Worm (Caenorhabditis elegans): ENCODE results near the gene W05H9.2.

Gene W05H9.2

DNA sequence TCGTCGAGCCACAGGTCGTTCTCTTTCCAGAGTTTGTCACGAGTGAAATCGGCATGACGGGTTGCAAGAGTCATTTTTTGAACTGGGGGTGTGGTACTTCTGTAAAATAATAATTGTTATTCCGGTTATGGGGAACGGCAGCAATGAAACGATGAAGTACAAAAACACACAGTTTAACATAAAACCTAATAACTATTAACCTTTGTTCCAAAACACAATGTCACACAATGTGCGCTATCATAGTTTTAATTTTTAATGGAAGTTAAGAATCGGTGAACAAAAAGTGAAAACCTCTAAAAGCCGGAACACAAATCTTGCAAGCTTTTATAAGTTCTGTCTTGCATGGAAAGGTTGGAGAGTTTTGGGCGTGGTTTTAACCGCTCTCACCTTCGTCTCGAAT, 31.4 kb upstream of the W05H9.2 start, which contains the start of gene hsp-43:
Gene hsp-43 (minus strand): TSS at position 101 of the 400 bp plus-strand sequence.
- TF ChIP-seq atf-7 (tag; optimal IDR thresholded peaks at IDR 0.05) (no peak), lin-35 (GFP tag; optimal IDR thresholded peaks at IDR 0.05) (no peak), C17E4.6 (GFP tag; IDR thresholded peaks at IDR 0.05) (no peak), F52B5.7 (tag; optimal IDR thresholded peaks at IDR 0.05) (no peak), F57C9.4 (tag; optimal IDR thresholded peaks at IDR 0.05) (no peak), mel-28 (tag; optimal IDR thresholded peaks at IDR 0.05; ENCODE audit: borderline replicate concordance) (no peak), ama-1 (optimal IDR thresholded peaks at IDR 0.05) (no peak), ama-1 (GFP tag; optimal IDR thresholded peaks at IDR 0.05) (no peak), lsy-27 (tag; optimal IDR thresholded peaks at IDR 0.05; ENCODE audit: borderline replicate concordance, insufficient read depth) (no peak), F57A8.1 (GFP tag; optimal IDR thresholded peaks at IDR 0.05) (no peak), hmg-1.2 (GFP tag; IDR thresholded peaks at IDR 0.05) (no peak), ceh-58 (GFP tag; IDR thresholded peaks at IDR 0.05) (no peak), egrh-3 (GFP tag; IDR thresholded peaks at IDR 0.05) (no peak), sea-2 (GFP tag; IDR thresholded peaks at IDR 0.05) (no peak), hsf-1 (GFP tag; IDR thresholded peaks at IDR 0.05) (no peak), dpff-1 (tag; optimal IDR thresholded peaks at IDR 0.05) (no peak)

- TF ChIP-seq ztf-28 (GFP tag; IDR thresholded peaks at IDR 0.05): no peak
- no peak for TF ChIP-seq hrde-1 (tag; optimal IDR thresholded peaks at IDR 0.05; ENCODE audit: borderline replicate concordance)
- TF ChIP-seq egrh-3 (GFP tag; IDR thresholded peaks at IDR 0.05): no peak
- no peak for TF ChIP-seq aptf-2 (GFP tag; conservative IDR thresholded peaks at IDR 0.05)
- TF ChIP-seq atf-7 (tag; optimal IDR thresholded peaks at IDR 0.05): no peak
- no peak for TF ChIP-seq attf-3 (GFP tag; conservative IDR thresholded peaks at IDR 0.05)
- TF ChIP-seq sea-2 (GFP tag; IDR thresholded peaks at IDR 0.05): no peak
- no peak for TF ChIP-seq fkh-3 (tag; optimal IDR thresholded peaks at IDR 0.05)
- TF ChIP-seq snpc-1.3 (tag; optimal IDR thresholded peaks at IDR 0.05; ENCODE audit: insufficient read depth): no peak
- no peak for TF ChIP-seq sdz-38 (tag; optimal IDR thresholded peaks at IDR 0.05)
These were observed 27.9 kb upstream of the W05H9.2 start, which contains the start of gene rml-3 for ce11 chrX:6238973-6239372. Gene rml-3, minus strand, starts transcription at chrX:6239065.

- TF ChIP-seq cebp-1 (GFP tag; IDR thresholded peaks at IDR 0.05) (no peak), cebp-1 (tag; optimal IDR thresholded peaks at IDR 0.05) (peak; percentile 33), madf-6 (GFP tag; IDR thresholded peaks at IDR 0.05) (peak; percentile 58), rcor-1 (GFP tag; IDR thresholded peaks at IDR 0.05) (peak; percentile 41; the same call in 1 of the 2 replicates), nfyb-1 (GFP tag; IDR thresholded peaks at IDR 0.05) (no peak), lag-1 (GFP tag; IDR thresholded peaks at IDR 0.05) (no peak), nhr-80 (tag; optimal IDR thresholded peaks at IDR 0.05) (peak; percentile 2), ceh-79 (tag; optimal IDR thresholded peaks at IDR 0.05) (no peak), ama-1 (optimal IDR thresholded peaks at IDR 0.05) (no peak), ama-1 (GFP tag; optimal IDR thresholded peaks at IDR 0.05) (no peak), ccch-3 (GFP tag; optimal IDR thresholded peaks at IDR 0.05) (no peak), hlh-26 (GFP tag; conservative IDR thresholded peaks at IDR 0.05) (no peak), zfh-2 (GFP tag; conservative IDR thresholded peaks at IDR 0.05) (peak; percentile 77), tlf-1 (GFP tag; optimal IDR thresholded peaks at IDR 0.05) (no peak), Y95B8A.8 (GFP tag; IDR thresholded peaks at IDR 0.05) (no peak), hmg-1.2 (GFP tag; IDR thresholded peaks at IDR 0.05) (peak; percentile 60; the same call in 1 of the 2 replicates), K12H6.12 (tag; optimal IDR thresholded peaks at IDR 0.05) (no peak), dpl-1 (GFP tag; optimal IDR thresholded peaks at IDR 0.05) (peak; percentile 43), mxl-1 (tag; optimal IDR thresholded peaks at IDR 0.05) (no peak), bed-1 (GFP tag; IDR thresholded peaks at IDR 0.05) (no peak), nfya-2 (GFP tag; IDR thresholded peaks at IDR 0.05) (no peak), lin-35 (GFP tag; optimal IDR thresholded peaks at IDR 0.05) (peak in 1 of 3 experiments; percentile 5), madf-8 (GFP tag; conservative IDR thresholded peaks at IDR 0.05) (0 out of 2 replicates have a peak, but pooled peaks have one; percentile 9), attf-5 (GFP tag; optimal IDR thresholded peaks at IDR 0.05) (no peak), nhr-90 (tag; optimal IDR thresholded peaks at IDR 0.05) (no peak), efl-1 (GFP tag; optimal IDR thresholded peaks at IDR 0.05) (peak; percentile 69)
These were observed 26.8 kb upstream of the W05H9.2 start for ce11 chrX:6239927-6240639.

Data from whole organism, young adult.